Fruit fly (Drosophila melanogaster): Measurements from ENCODE around the gene Pi4KIIIalpha.
A peak's percentile ranks its signal among the peaks of the same experiment; 100 is the strongest.

The Pi4KIIIalpha gene

dm6 chrX:2647472-2647883 lies 22.9 kb downstream of the Pi4KIIIalpha start:
- TF ChIP-seq CG32264 (GFP tag; optimal IDR thresholded peaks at IDR 0.05) (peak; percentile 78), Vsx2 (GFP tag; optimal IDR thresholded peaks at IDR 0.05; ENCODE audit: partially characterized antibody) (no peak), HLH106 (tag; optimal IDR thresholded peaks at IDR 0.05) (peak; percentile 87), dl (GFP tag; optimal IDR thresholded peaks at IDR 0.05; ENCODE audit: insufficient read depth in 1 of 2, partially characterized antibody in 2 of 2) (no peak), Sp1 (GFP tag; optimal IDR thresholded peaks at IDR 0.05) (peak; percentile 83), ey (GFP tag; optimal IDR thresholded peaks at IDR 0.05) (peak; percentile 87), OdsH (GFP tag; optimal IDR thresholded peaks at IDR 0.05) (peak; percentile 83), sage (GFP tag; optimal IDR thresholded peaks at IDR 0.05) (peak; percentile 74), Abd-B (GFP tag; optimal IDR thresholded peaks at IDR 0.05) (no peak), Jra (GFP tag; optimal IDR thresholded peaks at IDR 0.05) (peak; percentile 53), fru (GFP tag; optimal IDR thresholded peaks at IDR 0.05) (peak; percentile 91), br (GFP tag; optimal IDR thresholded peaks at IDR 0.05) (peak; percentile 83), tai (GFP tag; optimal IDR thresholded peaks at IDR 0.05) (peak; percentile 58), Myc (optimal IDR thresholded peaks at IDR 0.05) (no peak), dsf (GFP tag; optimal IDR thresholded peaks at IDR 0.05; ENCODE audit: borderline replicate concordance) (no peak), rgr (GFP tag; optimal IDR thresholded peaks at IDR 0.05) (peak; percentile 84), Hnf4 (GFP tag; optimal IDR thresholded peaks at IDR 0.05) (peak; percentile 83), Rel (GFP tag; optimal IDR thresholded peaks at IDR 0.05) (peak; percentile 2), Rel (tag; optimal IDR thresholded peaks at IDR 0.05) (no peak), pan (optimal IDR thresholded peaks at IDR 0.05) (no peak), Mio (GFP tag; optimal IDR thresholded peaks at IDR 0.05) (no peak), lola (GFP tag; optimal IDR thresholded peaks at IDR 0.05) (no peak), CrebA (GFP tag; optimal IDR thresholded peaks at IDR 0.05; ENCODE audit: borderline replicate concordance) (peak; percentile 6), h (GFP tag; optimal IDR thresholded peaks at IDR 0.05) (peak; percentile 87), brk (GFP tag; optimal IDR thresholded peaks at IDR 0.05) (peak; percentile 61), psq (GFP tag; optimal IDR thresholded peaks at IDR 0.05) (peak; percentile 76), CG9705 (GFP tag; optimal IDR thresholded peaks at IDR 0.05) (peak; percentile 76), sv (GFP tag; optimal IDR thresholded peaks at IDR 0.05) (peak; percentile 45), Dfd (GFP tag; optimal IDR thresholded peaks at IDR 0.05) (no peak), dmrt93B (GFP tag; optimal IDR thresholded peaks at IDR 0.05) (peak; percentile 75), Hr83 (GFP tag; optimal IDR thresholded peaks at IDR 0.05; ENCODE audit: poor library complexity, severe bottlenecking) (no peak), Hr78 (GFP tag; optimal IDR thresholded peaks at IDR 0.05) (no peak), foxo (GFP tag; optimal IDR thresholded peaks at IDR 0.05) (peak; percentile 41 to 90), Dif (GFP tag; optimal IDR thresholded peaks at IDR 0.05; ENCODE audit: partially characterized antibody) (no peak), jim (GFP tag; optimal IDR thresholded peaks at IDR 0.05) (no peak), GATAd (GFP tag; optimal IDR thresholded peaks at IDR 0.05) (no peak), woc (GFP tag; optimal IDR thresholded peaks at IDR 0.05) (peak; percentile 88), usp (GFP tag; optimal IDR thresholded peaks at IDR 0.05) (no peak), N (GFP tag; optimal IDR thresholded peaks at IDR 0.05) (no peak)

DNA sequence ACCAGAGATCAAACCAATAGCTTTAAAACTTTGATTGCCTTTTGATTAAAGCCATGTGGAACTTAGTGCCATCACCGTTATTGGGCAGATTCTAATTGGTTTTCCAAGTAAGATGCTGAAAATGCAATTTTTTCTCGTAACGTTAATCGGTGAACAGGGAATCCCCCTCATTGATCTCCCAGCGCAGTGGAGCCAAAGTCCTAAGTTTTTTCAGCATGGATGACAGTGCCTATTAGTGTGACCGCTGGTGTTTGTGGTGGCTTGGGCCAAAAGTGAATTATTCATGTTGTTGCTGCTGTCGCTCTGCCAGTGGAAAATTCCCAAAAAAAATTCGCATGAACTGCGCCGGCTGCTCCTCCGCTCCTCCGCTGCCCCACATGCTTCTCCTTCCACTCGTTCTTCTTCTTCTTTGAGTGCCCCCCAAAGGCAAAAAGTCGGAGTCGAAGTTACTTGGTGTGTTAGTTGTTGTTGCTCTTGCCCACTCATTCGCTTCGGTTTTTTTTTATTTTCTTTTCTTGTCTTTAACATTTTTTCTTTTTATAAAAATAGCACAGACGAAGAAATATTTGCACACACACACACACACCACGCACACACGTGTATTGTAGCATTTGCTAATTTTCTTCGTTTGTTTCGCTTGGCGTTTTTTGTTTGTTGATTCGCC lies 23.5 kb downstream of the Pi4KIIIalpha start:
- TF ChIP-seq ey (GFP tag; optimal IDR thresholded peaks at IDR 0.05) (peak; percentile 67), Rel (GFP tag; optimal IDR thresholded peaks at IDR 0.05) (no peak), Rel (tag; optimal IDR thresholded peaks at IDR 0.05) (peak; percentile 83), Myc (optimal IDR thresholded peaks at IDR 0.05) (no peak), br (GFP tag; optimal IDR thresholded peaks at IDR 0.05) (peak; percentile 78), Dfd (GFP tag; optimal IDR thresholded peaks at IDR 0.05) (peak; percentile 9), tai (GFP tag; optimal IDR thresholded peaks at IDR 0.05) (no peak), sv (GFP tag; optimal IDR thresholded peaks at IDR 0.05) (no peak), CG32264 (GFP tag; optimal IDR thresholded peaks at IDR 0.05) (peak; percentile 44), CrebA (GFP tag; optimal IDR thresholded peaks at IDR 0.05; ENCODE audit: borderline replicate concordance) (no peak), HLH106 (tag; optimal IDR thresholded peaks at IDR 0.05) (peak; percentile 82), Hr78 (GFP tag; optimal IDR thresholded peaks at IDR 0.05) (no peak), Abd-B (GFP tag; optimal IDR thresholded peaks at IDR 0.05) (no peak), N (GFP tag; optimal IDR thresholded peaks at IDR 0.05) (no peak), Sp1 (GFP tag; optimal IDR thresholded peaks at IDR 0.05) (peak; percentile 74), jim (GFP tag; optimal IDR thresholded peaks at IDR 0.05) (no peak), h (GFP tag; optimal IDR thresholded peaks at IDR 0.05) (peak; percentile 65), psq (GFP tag; optimal IDR thresholded peaks at IDR 0.05) (peak; percentile 28), sage (GFP tag; optimal IDR thresholded peaks at IDR 0.05) (no peak), Mio (GFP tag; optimal IDR thresholded peaks at IDR 0.05) (no peak), foxo (GFP tag; optimal IDR thresholded peaks at IDR 0.05) (peak in 1 of 2 experiments; percentile 25), Hnf4 (GFP tag; optimal IDR thresholded peaks at IDR 0.05) (peak; percentile 44), CG9705 (GFP tag; optimal IDR thresholded peaks at IDR 0.05) (peak; percentile 64), dsf (GFP tag; optimal IDR thresholded peaks at IDR 0.05; ENCODE audit: borderline replicate concordance) (peak; percentile 7), Vsx2 (GFP tag; optimal IDR thresholded peaks at IDR 0.05; ENCODE audit: partially characterized antibody) (no peak), dmrt93B (GFP tag; optimal IDR thresholded peaks at IDR 0.05) (peak; percentile 62), fru (GFP tag; optimal IDR thresholded peaks at IDR 0.05) (peak; percentile 58), rgr (GFP tag; optimal IDR thresholded peaks at IDR 0.05) (peak; percentile 68)

Measured in whole organism, wandering third instar larva.